Worm (Caenorhabditis elegans) whole organism, young adult: Measurements from ENCODE around the gene Y51B9A.14.

Experiments
- B0336.3 ChIP-seq: fragments of 200-800 bp; sonication (Bioruptor generic); IDR thresholded peaks from 2 replicates; pipeline ENCODE4 v1.3.6; 2022; ENCODE audit warnings: missing genetic modification characterization, missing compliant biosample characterization
- C06A6.2 ChIP-seq: fragments of 200-800 bp; sonication (Bioruptor generic); conservative IDR thresholded peaks from 2 replicates; pipeline ENCODE4 v1.3.6; 2022; ENCODE audit warnings: missing genetic modification characterization, missing compliant biosample characterization
- C17E4.6 ChIP-seq: fragments of 200-800 bp; sonication (Bioruptor generic); IDR thresholded peaks from 2 replicates; pipeline ENCODE4 v1.3.6; 2022; ENCODE audit warnings: missing genetic modification reagents, missing genetic modification characterization, missing compliant biosample characterization
- D2030.7 ChIP-seq: fragments of 200-800 bp; sonication (Bioruptor generic); IDR thresholded peaks from 2 replicates; pipeline ENCODE4 v1.3.6; 2022; ENCODE audit warnings: missing genetic modification reagents, missing genetic modification characterization, missing compliant biosample characterization
- F10E7.11 ChIP-seq: sonication (generic microtip); optimal IDR thresholded peaks from 2 replicates; lab custom pipeline; 2017; ENCODE audit warnings: mild to moderate bottlenecking, missing genetic modification characterization, moderate library complexity, missing compliant biosample characterization
- F39B2.1 ChIP-seq: fragments of 200-800 bp; sonication (Bioruptor generic); IDR thresholded peaks from 2 replicates; pipeline ENCODE4 v1.3.6; 2022; ENCODE audit warnings: missing genetic modification reagents, missing genetic modification characterization, missing compliant biosample characterization
- F49E8.2 ChIP-seq: sonication (generic microtip); optimal IDR thresholded peaks from 3 replicates; lab custom pipeline; 2017; ENCODE audit warnings: missing genetic modification characterization, mild to moderate bottlenecking, missing compliant biosample characterization, antibody characterized with exemption, moderate library complexity; ENCODE audit not compliant: insufficient read depth
- T26A5.8 ChIP-seq: sonication (generic microtip); optimal IDR thresholded peaks from 2 replicates; lab custom pipeline; 2016; ENCODE audit warnings: missing genetic modification characterization, missing compliant biosample characterization
- ama-1 ChIP-seq, 3 experiments: fragments of 150-350 bp in 1 of 3; sonication (generic microtip) in 2 of 3; optimal IDR thresholded peaks; 2 replicates each; lab custom pipeline; 2014 to 2018; ENCODE audit warnings: missing biosample characterization in 2 of 3, missing genetic modification characterization in 2 of 3, missing genetic modification reagents in 2 of 3
- atf-7 ChIP-seq: sonication (generic microtip); optimal IDR thresholded peaks from 2 replicates; lab custom pipeline; 2017; ENCODE audit warnings: mild to moderate bottlenecking, missing genetic modification characterization, missing compliant biosample characterization
- attf-5 ChIP-seq: fragments of 200-800 bp; sonication (Bioruptor generic); optimal IDR thresholded peaks from 2 replicates; lab custom pipeline; 2018; ENCODE audit warnings: mild to moderate bottlenecking, missing genetic modification characterization, missing compliant biosample characterization
- attf-6 ChIP-seq: fragments of 200-800 bp; sonication (Bioruptor generic); IDR thresholded peaks from 2 replicates; pipeline ENCODE4 v1.3.6; 2022; ENCODE audit warnings: missing genetic modification reagents, missing genetic modification characterization, missing compliant biosample characterization
- cebp-1 ChIP-seq, 2 experiments: fragments of 200-800 bp in 1 of 2; sonication (Bioruptor generic) in 1 of 2; sonication (generic microtip) in 1 of 2; IDR thresholded peaks in 1 of 2; optimal IDR thresholded peaks in 1 of 2; 2 replicates each; pipeline versions ENCODE4 v1.3.6 to Lab custom; 2017 to 2022; ENCODE audit warnings: missing compliant biosample characterization in 2 of 2, missing genetic modification characterization in 2 of 2, mild to moderate bottlenecking in 1 of 2, missing genetic modification reagents in 1 of 2, moderate library complexity in 1 of 2
- cebp-2 ChIP-seq: fragments of 200-800 bp; sonication (Bioruptor generic); IDR thresholded peaks from 2 replicates; pipeline ENCODE4 v1.3.6; 2022; ENCODE audit warnings: missing genetic modification characterization, missing compliant biosample characterization
- chd-7 ChIP-seq: sonication (generic microtip); optimal IDR thresholded peaks from 2 replicates; lab custom pipeline; 2016; ENCODE audit warnings: mild to moderate bottlenecking, missing genetic modification characterization, moderate library complexity, missing compliant biosample characterization
- dpff-1 ChIP-seq: sonication (generic microtip); optimal IDR thresholded peaks from 2 replicates; lab custom pipeline; 2017; ENCODE audit warnings: mild to moderate bottlenecking, missing genetic modification characterization, missing compliant biosample characterization
- egl-18 ChIP-seq: fragments of 200-800 bp; sonication (Bioruptor generic); IDR thresholded peaks from 2 replicates; pipeline ENCODE4 v1.3.6; 2022; ENCODE audit warnings: missing genetic modification reagents, missing genetic modification characterization, missing compliant biosample characterization
- egl-44 ChIP-seq: fragments of 200-800 bp; sonication (Bioruptor generic); IDR thresholded peaks from 2 replicates; pipeline ENCODE4 v1.3.6; 2022; ENCODE audit warnings: missing genetic modification reagents, missing genetic modification characterization, missing compliant biosample characterization
- hlh-26 ChIP-seq: fragments of 200-800 bp; sonication (Bioruptor generic); conservative IDR thresholded peaks from 2 replicates; pipeline ENCODE4 v1.3.6; 2022; ENCODE audit warnings: missing genetic modification reagents, missing genetic modification characterization, missing compliant biosample characterization
- hmg-20 ChIP-seq: fragments of 200-800 bp; sonication (Bioruptor generic); IDR thresholded peaks from 2 replicates; pipeline ENCODE4 v1.3.6; 2022; ENCODE audit warnings: missing genetic modification reagents, missing genetic modification characterization, missing compliant biosample characterization
- hsf-1 ChIP-seq: fragments of 200-800 bp; sonication (Bioruptor generic); IDR thresholded peaks from 2 replicates; pipeline ENCODE4 v1.3.6; 2022; ENCODE audit warnings: missing genetic modification reagents, missing genetic modification characterization, missing compliant biosample characterization
- lag-1 ChIP-seq: fragments of 200-800 bp; sonication (Bioruptor generic); IDR thresholded peaks from 2 replicates; pipeline ENCODE4 v1.3.6; 2022; ENCODE audit warnings: missing genetic modification reagents, missing genetic modification characterization, missing compliant biosample characterization
- lin-40 ChIP-seq: sonication (generic microtip); optimal IDR thresholded peaks from 2 replicates; lab custom pipeline; 2016; ENCODE audit warnings: missing genetic modification characterization, mild to moderate bottlenecking, missing compliant biosample characterization, missing genotype, missing genetic modification reagents
- madf-10 ChIP-seq: sonication (generic microtip); optimal IDR thresholded peaks from 2 replicates; lab custom pipeline; 2016; ENCODE audit warnings: mild to moderate bottlenecking, missing genetic modification characterization, missing compliant biosample characterization
- madf-3 ChIP-seq: fragments of 200-800 bp; sonication (Bioruptor generic); IDR thresholded peaks from 2 replicates; pipeline ENCODE4 v1.3.6; 2022; ENCODE audit warnings: missing genetic modification reagents, missing genetic modification characterization, missing compliant biosample characterization
- madf-8 ChIP-seq: fragments of 200-800 bp; sonication (Bioruptor generic); conservative IDR thresholded peaks from 2 replicates; pipeline ENCODE4 v1.3.6; 2022; ENCODE audit warnings: missing genetic modification reagents, missing genetic modification characterization, missing compliant biosample characterization
- nfyb-1 ChIP-seq: fragments of 200-800 bp; sonication (Bioruptor generic); IDR thresholded peaks from 2 replicates; pipeline ENCODE4 v1.3.6; 2022; ENCODE audit warnings: missing genetic modification reagents, missing genetic modification characterization, missing compliant biosample characterization
- pha-4 ChIP-seq: fragments of 150-350 bp; sonication (generic microtip); optimal IDR thresholded peaks from 2 replicates; lab custom pipeline; 2014; ENCODE audit warnings: missing biosample characterization, missing genetic modification reagents, missing genetic modification characterization
- rcor-1 ChIP-seq: fragments of 200-800 bp; sonication (Bioruptor generic); IDR thresholded peaks from 2 replicates; pipeline ENCODE4 v1.3.6; 2022; ENCODE audit warnings: missing genetic modification reagents, missing genetic modification characterization, missing compliant biosample characterization
- rec-8 ChIP-seq, 2 experiments: sonication (generic microtip); optimal IDR thresholded peaks; 2 replicates each; lab custom pipeline; 2016; ENCODE audit warnings: mild to moderate bottlenecking in 2 of 2, missing genetic modification characterization in 2 of 2, missing genetic modification reagents in 2 of 2, missing genotype in 2 of 2, missing biosample characterization in 1 of 2, missing compliant biosample characterization in 1 of 2, moderate library complexity in 1 of 2
- rpc-1 ChIP-seq, 2 experiments: fragments of 150-350 bp in 1 of 2; sonication (generic microtip) in 1 of 2; optimal IDR thresholded peaks; 2 replicates each; lab custom pipeline; 2014 to 2018; ENCODE audit warnings: missing biosample characterization in 1 of 2, missing genetic modification characterization in 1 of 2, missing genetic modification reagents in 1 of 2, missing genotype in 1 of 2
- sdz-38 ChIP-seq: sonication (generic microtip); optimal IDR thresholded peaks from 2 replicates; lab custom pipeline; 2016; ENCODE audit warnings: missing genotype, missing genetic modification characterization, missing compliant biosample characterization
- unc-130 ChIP-seq: sonication (generic microtip); optimal IDR thresholded peaks from 2 replicates; lab custom pipeline; 2016; ENCODE audit warnings: missing genetic modification reagents, missing genetic modification characterization, missing compliant biosample characterization
- ztf-22 ChIP-seq: fragments of 200-800 bp; sonication (Bioruptor generic); optimal IDR thresholded peaks from 2 replicates; lab custom pipeline; 2018; ENCODE audit warnings: mild to moderate bottlenecking, missing genetic modification characterization, moderate library complexity, missing compliant biosample characterization

The Y51B9A.14 gene

DNA sequence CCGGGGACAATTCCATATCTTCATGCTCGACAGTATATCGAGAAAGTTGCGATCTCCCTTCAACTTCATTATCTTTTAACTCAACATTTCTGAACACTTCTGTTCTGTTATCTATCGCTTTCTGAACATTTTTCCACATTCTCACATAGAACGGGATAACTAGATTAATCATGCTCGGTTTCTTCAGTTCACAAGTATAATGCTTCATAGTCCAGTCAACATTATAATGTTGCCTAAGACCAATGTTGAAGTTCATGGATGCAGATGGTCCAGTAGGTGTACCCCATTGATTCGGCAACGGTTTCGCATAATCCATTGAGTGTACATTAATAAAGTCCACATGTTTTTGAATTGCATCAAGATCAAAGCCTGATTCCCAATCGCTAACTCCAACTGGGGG is 40.6 kb upstream of the Y51B9A.14 start:
- no peak for TF ChIP-seq madf-8 (GFP tag; lab: Robert Waterston, UW)
- TF ChIP-seq hsf-1 = no peak
- TF ChIP-seq rpc-1 (optimal IDR thresholded peaks at IDR 0.05; lab: Kevin White, UChicago) = no peak
- no peak for TF ChIP-seq rpc-1 (tag; optimal IDR thresholded peaks at IDR 0.05; lab: Kevin White, UChicago)
- no peak for TF ChIP-seq sdz-38 (tag; lab: Kevin White, UChicago)
- TF ChIP-seq madf-3 (GFP tag; lab: Robert Waterston, UW) = no peak
- no peak for TF ChIP-seq F49E8.2 (tag; lab: Kevin White, UChicago)
- no peak for TF ChIP-seq egl-18 (GFP tag; lab: Robert Waterston, UW)
- TF ChIP-seq rcor-1 (GFP tag; lab: Robert Waterston, UW) = no peak
- no peak for TF ChIP-seq C06A6.2 (GFP tag; lab: Robert Waterston, UW)
- TF ChIP-seq egl-44 = no peak

DNA sequence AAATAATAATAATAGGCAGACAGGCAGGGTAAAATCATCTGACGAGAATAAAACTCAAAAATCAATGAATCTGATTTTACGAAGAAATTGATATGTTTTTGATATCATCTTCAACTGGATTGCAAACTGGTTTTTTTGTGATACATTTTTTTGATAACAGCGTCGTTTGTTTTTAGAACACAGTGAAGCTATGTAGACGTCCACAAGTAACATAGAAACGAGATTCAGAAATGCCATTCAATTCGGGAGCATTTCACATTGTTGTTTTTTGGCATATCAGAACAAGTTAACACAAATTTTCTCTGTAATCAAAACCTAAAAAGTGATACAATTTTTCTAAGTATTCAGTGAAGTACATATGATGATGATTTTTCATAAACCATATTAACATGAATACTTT is 40.0 kb upstream of the Y51B9A.14 start, which contains the start of gene chil-13:
chil-13 (minus strand) TSS at position 101 of the 400 bp plus-strand sequence.
- TF ChIP-seq ama-1 (optimal IDR thresholded peaks at IDR 0.05; lab: Kevin White, UChicago) = no peak
- TF ChIP-seq ama-1 (GFP tag; optimal IDR thresholded peaks at IDR 0.05; lab: Kevin White, UChicago) = no peak
- TF ChIP-seq chd-7 (tag; lab: Kevin White, UChicago) = no peak
- TF ChIP-seq attf-5 = no peak
- TF ChIP-seq attf-6 (GFP tag; lab: Robert Waterston, UW) = no peak
- no peak for TF ChIP-seq lin-40 (tag; lab: Kevin White, UChicago)
- TF ChIP-seq madf-10 (tag; lab: Kevin White, UChicago) = no peak
- no peak for TF ChIP-seq C06A6.2 (GFP tag; lab: Robert Waterston, UW)
- no peak for TF ChIP-seq unc-130 (GFP tag; lab: Kevin White, UChicago)
- no peak for TF ChIP-seq C17E4.6 (GFP tag; lab: Robert Waterston, UW)
- TF ChIP-seq F10E7.11 (tag; lab: Kevin White, UChicago) = no peak
- TF ChIP-seq hlh-26 (GFP tag; lab: Robert Waterston, UW) = no peak
- no peak for TF ChIP-seq F39B2.1 (GFP tag; lab: Robert Waterston, UW)
- TF ChIP-seq pha-4 (tag; lab: Kevin White, UChicago) = no peak
- TF ChIP-seq B0336.3 (GFP tag; lab: Robert Waterston, UW) = no peak
- no peak for TF ChIP-seq hmg-20
- no peak for TF ChIP-seq madf-8 (GFP tag; lab: Robert Waterston, UW)

DNA sequence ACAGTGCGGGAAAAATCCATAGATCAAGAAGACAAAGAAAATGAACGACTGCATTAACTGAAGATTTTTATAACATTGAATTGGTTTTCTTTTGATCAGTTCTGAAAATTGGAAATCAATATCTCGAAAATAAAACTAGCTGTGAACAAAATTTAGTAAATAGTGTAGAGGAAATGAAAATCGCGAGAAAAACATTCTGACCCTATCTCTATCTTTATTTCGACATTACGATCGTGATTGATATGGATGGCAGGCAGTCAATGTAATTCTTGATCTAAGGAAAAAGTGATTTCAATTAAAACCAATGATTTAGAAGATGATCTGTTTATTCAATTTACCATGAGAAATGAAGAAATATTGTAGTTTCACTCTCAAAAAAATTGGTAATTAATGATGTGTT is 37.7 kb upstream of the Y51B9A.14 start, which contains the start of gene kin-16:
kin-16 (minus strand) TSS at position 101 of the 400 bp plus-strand sequence.
- TF ChIP-seq nfyb-1 = no peak

DNA sequence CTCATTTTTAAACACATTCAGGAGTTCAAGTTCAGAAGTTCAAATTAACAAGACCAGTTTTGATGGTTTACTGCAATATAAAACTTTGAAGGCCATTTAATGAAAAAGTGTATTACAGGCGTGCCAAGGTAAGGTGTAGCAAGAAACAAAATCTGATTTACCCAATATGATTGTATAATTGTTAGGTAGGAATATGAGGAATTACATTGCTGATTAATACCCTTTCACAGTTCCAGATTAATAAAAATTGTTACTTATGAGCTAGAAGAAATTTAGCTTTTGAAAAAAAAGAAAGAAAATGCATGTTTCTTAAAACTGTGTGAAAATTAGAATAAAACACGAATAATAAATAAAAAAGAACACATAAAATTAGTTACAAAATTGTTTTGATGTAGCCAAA is 35.3 kb upstream of the Y51B9A.14 start, which contains the start of gene kin-15:
kin-15 (minus strand) TSS at position 101 of the 400 bp plus-strand sequence.
- TF ChIP-seq cebp-1 (GFP tag; IDR thresholded peaks at IDR 0.05; lab: Robert Waterston, UW) = no peak
- no peak for TF ChIP-seq cebp-1 (tag; optimal IDR thresholded peaks at IDR 0.05; lab: Kevin White, UChicago)
- no peak for TF ChIP-seq T26A5.8
- no peak for TF ChIP-seq rec-8 (tag; optimal IDR thresholded peaks at IDR 0.05; lab: Kevin White, UChicago)
- TF ChIP-seq sdz-38 (tag; lab: Kevin White, UChicago) = no peak
- no peak for TF ChIP-seq ztf-22 (GFP tag; lab: Kevin White, UChicago)
- no peak for TF ChIP-seq cebp-2 (GFP tag; lab: Robert Waterston, UW)
- TF ChIP-seq madf-10 (tag; lab: Kevin White, UChicago) = no peak
- TF ChIP-seq dpff-1 (tag; lab: Kevin White, UChicago) = no peak
- TF ChIP-seq lag-1 (GFP tag; lab: Robert Waterston, UW) = no peak
- no peak for TF ChIP-seq atf-7
- no peak for TF ChIP-seq D2030.7 (GFP tag; lab: Robert Waterston, UW)
- TF ChIP-seq, all 124 proteins: peak for 0
